Fruit fly (Drosophila melanogaster) whole organism, prepupa: ENCODE measurements around the gene vers.
A peak's percentile ranks its signal among the peaks of the same experiment; 100 is the strongest.

ENCODE experiments used
- CG10669 ChIP-seq: fragments of 200-800 bp; sonication (Bioruptor generic); optimal IDR thresholded peaks from 3 replicates; lab custom pipeline; 2018; ENCODE audit warnings: missing biosample characterization, mild to moderate bottlenecking, missing genetic modification characterization, moderate library complexity
- CG11294 ChIP-seq: fragments of 200-800 bp; sonication (Bioruptor generic); IDR thresholded peaks from 2 replicates; pipeline ENCODE4 v1.3.6; 2022; ENCODE audit warnings: missing biosample characterization, missing genetic modification characterization
- CG11762 ChIP-seq: fragments of 200-800 bp; sonication (Bioruptor generic); optimal IDR thresholded peaks from 3 replicates; lab custom pipeline; 2016; ENCODE audit warnings: missing biosample characterization, missing genetic modification characterization; ENCODE audit not compliant: insufficient read depth
- CG15336 ChIP-seq: fragments of 200-800 bp; sonication (Bioruptor generic); IDR thresholded peaks from 2 replicates; pipeline ENCODE4 v1.3.6; 2022; ENCODE audit warnings: missing biosample characterization, missing genetic modification characterization
- CG1621 ChIP-seq: fragments of 200-800 bp; sonication (Bioruptor generic); optimal IDR thresholded peaks from 3 replicates; lab custom pipeline; 2018; ENCODE audit warnings: missing biosample characterization, mild to moderate bottlenecking, missing genetic modification characterization
- CG31627 ChIP-seq: fragments of 200-800 bp; sonication (Bioruptor generic); optimal IDR thresholded peaks from 3 replicates; lab custom pipeline; 2016; ENCODE audit warnings: missing biosample characterization, missing genetic modification characterization
- CG34406 ChIP-seq: fragments of 200-800 bp; sonication (Bioruptor generic); optimal IDR thresholded peaks from 3 replicates; lab custom pipeline; 2016; ENCODE audit warnings: missing biosample characterization, missing genetic modification characterization
- CG3919 ChIP-seq: fragments of 200-800 bp; sonication (Bioruptor generic); optimal IDR thresholded peaks from 3 replicates; lab custom pipeline; 2016; ENCODE audit warnings: missing biosample characterization, missing genetic modification characterization
- CG6163 ChIP-seq: fragments of 200-800 bp; sonication (Bioruptor generic); IDR thresholded peaks from 3 replicates; pipeline ENCODE4 v1.3.6; 2022; ENCODE audit warnings: missing biosample characterization, missing genetic modification characterization
- CG6276 ChIP-seq: fragments of 200-800 bp; sonication (Bioruptor generic); optimal IDR thresholded peaks from 2 replicates; lab custom pipeline; 2017; ENCODE audit warnings: missing biosample characterization, mild to moderate bottlenecking, missing genetic modification characterization
- CG6792 ChIP-seq: fragments of 200-800 bp; sonication (Bioruptor generic); optimal IDR thresholded peaks from 3 replicates; lab custom pipeline; 2016; ENCODE audit warnings: missing biosample characterization, missing genetic modification characterization
- CG6808 ChIP-seq: fragments of 200-800 bp; sonication (Bioruptor generic); optimal IDR thresholded peaks from 3 replicates; lab custom pipeline; 2017; ENCODE audit warnings: missing biosample characterization, missing genetic modification characterization, mild to moderate bottlenecking, moderate library complexity, missing genetic modification reagents
- CG6854 ChIP-seq: fragments of 200-800 bp; sonication (Bioruptor generic); optimal IDR thresholded peaks from 2 replicates; lab custom pipeline; 2017; ENCODE audit warnings: missing biosample characterization, mild to moderate bottlenecking, missing genetic modification characterization
- CG7368 ChIP-seq: fragments of 200-800 bp; sonication (Bioruptor generic); optimal IDR thresholded peaks from 3 replicates; lab custom pipeline; 2016; ENCODE audit warnings: missing biosample characterization, missing genetic modification characterization
- CG8632 ChIP-seq: fragments of 200-800 bp; sonication (Bioruptor generic); optimal IDR thresholded peaks from 3 replicates; lab custom pipeline; 2016; ENCODE audit warnings: missing biosample characterization, missing genetic modification characterization
- CG9139 ChIP-seq: fragments of 200-800 bp; sonication (Bioruptor generic); optimal IDR thresholded peaks from 3 replicates; lab custom pipeline; 2017; ENCODE audit warnings: missing biosample characterization, mild to moderate bottlenecking, missing genetic modification characterization
- Eip75B ChIP-seq: fragments of 200-800 bp; sonication (Bioruptor generic); optimal IDR thresholded peaks from 3 replicates; lab custom pipeline; 2016; ENCODE audit warnings: missing biosample characterization, missing genetic modification characterization
- Eip78C ChIP-seq: fragments of 200-800 bp; sonication (Bioruptor generic); peaks from one replicate; lab custom pipeline; 2016; ENCODE audit warnings: missing biosample characterization, missing genetic modification characterization
- Ets96B ChIP-seq: fragments of 200-800 bp; optimal IDR thresholded peaks from 2 replicates; lab custom pipeline; 2019; ENCODE audit warnings: missing biosample characterization, mild to moderate bottlenecking, missing genetic modification characterization, moderate library complexity
- Hr38 ChIP-seq: sonication (Bioruptor generic); optimal IDR thresholded peaks from 2 replicates; lab custom pipeline; 2016; ENCODE audit warnings: missing biosample characterization, missing genetic modification characterization
- Hr39 ChIP-seq: fragments of 200-800 bp; sonication (Bioruptor generic); optimal IDR thresholded peaks from 2 replicates; lab custom pipeline; 2016; ENCODE audit warnings: missing biosample characterization, missing genetic modification characterization
- Hr4 ChIP-seq: fragments of 200-800 bp; sonication (Bioruptor generic); optimal IDR thresholded peaks from 3 replicates; lab custom pipeline; 2016; ENCODE audit warnings: missing biosample characterization, missing genetic modification characterization
- Met ChIP-seq: fragments of 200-800 bp; sonication (Bioruptor generic); optimal IDR thresholded peaks from 3 replicates; lab custom pipeline; 2016; ENCODE audit warnings: missing biosample characterization, missing genetic modification characterization
- Smox ChIP-seq: fragments of 200-800 bp; sonication (Bioruptor generic); optimal IDR thresholded peaks from 3 replicates; lab custom pipeline; 2016; ENCODE audit warnings: missing biosample characterization, missing genetic modification characterization
- Sox14 ChIP-seq: fragments of 200-800 bp; sonication (Bioruptor generic); optimal IDR thresholded peaks from 3 replicates; lab custom pipeline; 2016; ENCODE audit warnings: missing biosample characterization, missing genetic modification characterization
- achi ChIP-seq: fragments of 200-800 bp; sonication (Bioruptor generic); optimal IDR thresholded peaks from 3 replicates; lab custom pipeline; 2016; ENCODE audit warnings: missing biosample characterization, missing genetic modification characterization
- cyc ChIP-seq: fragments of 200-800 bp; sonication (Bioruptor generic); optimal IDR thresholded peaks from 3 replicates; lab custom pipeline; 2016; ENCODE audit warnings: missing biosample characterization, missing genetic modification characterization
- dac ChIP-seq: fragments of 200-800 bp; sonication (Bioruptor generic); optimal IDR thresholded peaks from 2 replicates; lab custom pipeline; 2017; ENCODE audit warnings: missing biosample characterization, mild to moderate bottlenecking, missing genetic modification characterization
- dsx ChIP-seq: fragments of 200-800 bp; optimal IDR thresholded peaks from 3 replicates; lab custom pipeline; 2019; ENCODE audit warnings: missing biosample characterization, mild to moderate bottlenecking, missing genetic modification characterization, moderate library complexity; ENCODE audit not compliant: poor library complexity, severe bottlenecking
- esn ChIP-seq: fragments of 200-800 bp; sonication (Bioruptor generic); optimal IDR thresholded peaks from 2 replicates; lab custom pipeline; 2016; ENCODE audit warnings: missing biosample characterization, mild to moderate bottlenecking, missing genetic modification characterization, moderate library complexity
- fd85E ChIP-seq: fragments of 200-800 bp; sonication (Bioruptor generic); optimal IDR thresholded peaks from 3 replicates; lab custom pipeline; 2016; ENCODE audit warnings: missing biosample characterization, missing genetic modification characterization
- fkh ChIP-seq: fragments of 200-800 bp; sonication (Bioruptor generic); optimal IDR thresholded peaks from 3 replicates; lab custom pipeline; 2017; ENCODE audit warnings: missing biosample characterization, mild to moderate bottlenecking, missing genetic modification characterization, moderate library complexity
- lz ChIP-seq: fragments of 200-800 bp; sonication (Bioruptor generic); optimal IDR thresholded peaks from 3 replicates; lab custom pipeline; 2016; ENCODE audit warnings: missing biosample characterization, missing genetic modification characterization
- pdm3 ChIP-seq: fragments of 200-800 bp; sonication (Bioruptor generic); optimal IDR thresholded peaks from 3 replicates; lab custom pipeline; 2016; ENCODE audit warnings: missing biosample characterization, missing genetic modification characterization
- spab ChIP-seq: fragments of 200-800 bp; sonication (Bioruptor generic); optimal IDR thresholded peaks from 2 replicates; lab custom pipeline; 2017; ENCODE audit warnings: missing biosample characterization, mild to moderate bottlenecking, missing genetic modification characterization, missing genetic modification reagents
- ss ChIP-seq, 2 experiments: fragments of 200-800 bp; sonication (Bioruptor generic); optimal IDR thresholded peaks; 2 replicates in 1 of 2; 3 replicates in 1 of 2; lab custom pipeline; 2017 to 2018; ENCODE audit warnings: mild to moderate bottlenecking in 2 of 2, missing biosample characterization in 2 of 2, missing genetic modification characterization in 2 of 2, moderate library complexity in 1 of 2
- svp ChIP-seq: fragments of 200-800 bp; sonication (Bioruptor generic); peaks from one replicate; lab custom pipeline; 2016; ENCODE audit warnings: missing biosample characterization, missing genetic modification characterization
- topi ChIP-seq: fragments of 200-800 bp; sonication (Bioruptor generic); optimal IDR thresholded peaks from 3 replicates; lab custom pipeline; 2016; ENCODE audit warnings: missing biosample characterization, missing genetic modification characterization

vers gene

dm6 chr3L:12124975-12125374 is 9.1 kb downstream of the vers start, which contains the start of gene yps (continued):
- TF ChIP-seq CG6792 (GFP tag; lab: Kevin White, UChicago) = peak; percentile 85
- peak; percentile 49 for TF ChIP-seq CG11762 (GFP tag; lab: Kevin White, UChicago)
- peak; percentile 55; the same call in 1 of the 2 replicates for TF ChIP-seq CG11294 (GFP tag; lab: Robert Waterston, UW)
- TF ChIP-seq CG3919 (GFP tag; lab: Kevin White, UChicago) = peak; percentile 94
- peak; percentile 91 for TF ChIP-seq Met (GFP tag; lab: Kevin White, UChicago)
- peak; percentile 95 for TF ChIP-seq Eip78C (GFP tag; lab: Kevin White, UChicago)
- peak; percentile 86 for TF ChIP-seq fkh
- TF ChIP-seq fd85E = peak; percentile 89
- TF ChIP-seq CG9139 (GFP tag; lab: Kevin White, UChicago) = peak; percentile 85
- peak; percentile 67 for TF ChIP-seq Sox14
- TF ChIP-seq CG31627 (GFP tag; lab: Kevin White, UChicago) = peak; percentile 84
- TF ChIP-seq CG1621 (tag; lab: Kevin White, UChicago) = peak; percentile 89
- TF ChIP-seq Ets96B (tag; lab: Kevin White, UChicago) = peak; percentile 50
- TF ChIP-seq CG7368 (GFP tag; lab: Kevin White, UChicago) = peak; percentile 90
- TF ChIP-seq CG6808 (GFP tag; lab: Kevin White, UChicago) = peak; percentile 74
- no peak for TF ChIP-seq CG6276 (GFP tag; lab: Kevin White, UChicago)
- peak; percentile 52 for TF ChIP-seq Hr4 (GFP tag; lab: Kevin White, UChicago)
- TF ChIP-seq achi (GFP tag; lab: Kevin White, UChicago) = peak; percentile 99
- TF ChIP-seq Hr39 (GFP tag; lab: Kevin White, UChicago) = peak; percentile 74
- TF ChIP-seq Eip75B (GFP tag; lab: Kevin White, UChicago) = peak; percentile 89
- peak; percentile 46 for TF ChIP-seq CG15336 (GFP tag; lab: Robert Waterston, UW)
- peak; percentile 86 for TF ChIP-seq CG34406 (GFP tag; lab: Kevin White, UChicago)
- peak; percentile 81 for TF ChIP-seq CG10669 (GFP tag; lab: Kevin White, UChicago)
- TF ChIP-seq cyc (GFP tag; lab: Kevin White, UChicago) = peak; percentile 88
- peak; percentile 86 for TF ChIP-seq pdm3 (GFP tag; lab: Kevin White, UChicago)
- peak; percentile 87 for TF ChIP-seq svp (GFP tag; lab: Kevin White, UChicago)
- peak; percentile 90 for TF ChIP-seq topi (GFP tag; lab: Kevin White, UChicago)
- peak; percentile 90 for TF ChIP-seq lz (GFP tag; lab: Kevin White, UChicago)
- TF ChIP-seq CG6854 (GFP tag; lab: Kevin White, UChicago) = peak; percentile 97
- TF ChIP-seq CG6163 = peak; percentile 93
- no peak for TF ChIP-seq Hr38 (GFP tag; lab: Kevin White, UChicago)
- peak; percentile 94 for TF ChIP-seq esn (GFP tag; lab: Kevin White, UChicago)
- peak; percentile 76 for TF ChIP-seq CG8632 (GFP tag; lab: Kevin White, UChicago)
- TF ChIP-seq Smox = peak; percentile 85
- peak; percentile 74 for TF ChIP-seq dac (GFP tag; lab: Kevin White, UChicago)
- TF ChIP-seq dsx = peak; percentile 54
- no peak for TF ChIP-seq spab (GFP tag; lab: Kevin White, UChicago)

dm6 chr3L:12127294-12128029 is 11.6 kb downstream of the vers start, which contains the start of the genes Ir68b and CG34241:
Ir68b (minus strand) TSS chr3L:12127394.
CG34241 (plus strand) TSS chr3L:12127979.
- TF ChIP-seq ss (GFP tag; optimal IDR thresholded peaks at IDR 0.05; lab: Kevin White, UChicago) = no peak
